Worm (Caenorhabditis elegans): Measurements from ENCODE around the gene R11.4.
"Not testable (repeated sequence)": the region's sequence is repeated elsewhere in the genome, so short reads cannot be mapped to it uniquely, and the experiment has no call there.

The R11.4 gene

DNA sequence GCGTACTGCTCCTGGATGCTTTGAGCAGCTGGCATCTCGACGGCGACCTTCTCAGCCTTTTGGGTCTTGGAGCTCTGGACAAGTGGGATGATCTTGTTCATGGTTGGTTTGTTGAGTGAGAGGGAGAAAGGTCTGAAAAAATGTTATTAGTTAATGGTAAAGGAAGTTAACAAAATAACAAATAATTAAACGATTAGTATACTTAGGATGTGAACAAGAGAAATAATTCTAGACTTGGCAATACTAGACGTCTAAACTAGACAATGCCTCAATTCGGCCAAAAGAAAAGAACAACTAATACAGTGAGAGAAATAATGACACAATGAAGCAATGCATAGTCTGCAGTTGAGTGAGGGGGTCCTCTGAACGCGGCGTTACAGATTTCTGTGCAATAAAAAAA lies at the start of gene R11.4:
TSS of gene R11.4 (minus strand) at position 101 of the 400 bp plus-strand sequence.
- TF ChIP-seq tra-4 (tag; optimal IDR thresholded peaks at IDR 0.05), result no peak
- no peak for TF ChIP-seq pes-1 (GFP tag; IDR thresholded peaks at IDR 0.05)
- TF ChIP-seq B0310.2 (tag; optimal IDR thresholded peaks at IDR 0.05), result no peak

DNA sequence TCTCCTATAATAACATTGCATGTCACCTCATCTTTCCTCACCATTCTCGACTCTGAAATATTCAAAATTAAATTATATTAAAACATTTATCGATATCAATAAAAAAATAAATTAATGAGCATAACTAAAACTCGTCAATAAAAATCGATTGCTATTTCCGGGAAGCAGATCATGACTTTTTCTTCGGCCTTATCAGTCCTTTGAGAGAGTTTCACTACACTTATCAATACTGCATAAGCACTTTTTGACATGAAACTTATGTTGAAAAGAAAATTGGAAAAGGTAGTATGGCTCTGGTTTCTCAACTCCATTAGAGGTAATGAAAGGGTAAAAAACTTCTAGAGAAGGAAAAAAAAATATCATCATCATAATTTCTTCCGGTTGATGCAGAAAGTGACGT lies 49.7 kb upstream of the R11.4 start:
- TF ChIP-seq ceh-36 (tag; optimal IDR thresholded peaks at IDR 0.05) (no peak), tbx-37 (GFP tag; conservative IDR thresholded peaks at IDR 0.05) (no peak), flt-1 (GFP tag; IDR thresholded peaks at IDR 0.05) (no peak), pes-1 (GFP tag; IDR thresholded peaks at IDR 0.05) (no peak), B0310.2 (tag; optimal IDR thresholded peaks at IDR 0.05) (no peak), F13C5.2 (tag; optimal IDR thresholded peaks at IDR 0.05) (no peak), hmg-4 (GFP tag; optimal IDR thresholded peaks at IDR 0.05) (no peak), sea-1 (GFP tag; conservative IDR thresholded peaks at IDR 0.05) (no peak), hmbx-1 (tag; optimal IDR thresholded peaks at IDR 0.05) (no peak), aly-1 (tag; optimal IDR thresholded peaks at IDR 0.05) (no peak), ceh-13 (GFP tag; optimal IDR thresholded peaks at IDR 0.05) (no peak), tra-4 (tag; optimal IDR thresholded peaks at IDR 0.05) (no peak), ama-1 (optimal IDR thresholded peaks at IDR 0.05) (no peak), ets-7 (tag; optimal IDR thresholded peaks at IDR 0.05) (no peak)

DNA sequence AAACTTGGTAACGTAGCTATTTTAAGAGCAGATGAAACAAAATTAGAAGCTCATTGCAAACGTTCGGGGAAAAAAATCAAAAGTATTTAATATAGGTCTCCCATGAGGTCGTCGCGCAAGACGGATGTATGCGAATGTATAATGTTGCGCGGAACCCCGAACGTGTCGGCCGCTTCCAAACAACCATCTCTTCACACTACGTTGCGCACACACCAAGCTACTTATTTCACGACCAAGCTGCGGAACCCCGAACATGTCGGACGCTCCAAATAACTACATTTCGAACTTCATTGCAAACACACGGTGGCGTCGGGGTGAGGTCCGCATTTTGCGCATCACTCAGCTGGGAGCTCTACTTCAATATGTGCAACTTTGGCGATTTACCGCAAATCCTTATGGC lies 48.1 kb upstream of the R11.4 start:
- no peak for TF ChIP-seq B0310.2 (tag; optimal IDR thresholded peaks at IDR 0.05)
- no peak for TF ChIP-seq F13C5.2 (tag; optimal IDR thresholded peaks at IDR 0.05)
- no peak for TF ChIP-seq sea-1 (GFP tag; conservative IDR thresholded peaks at IDR 0.05)
- no peak for TF ChIP-seq ceh-13 (GFP tag; optimal IDR thresholded peaks at IDR 0.05)
- TF ChIP-seq hmbx-1 (tag; optimal IDR thresholded peaks at IDR 0.05), result no peak
- no peak for TF ChIP-seq scrt-1 (GFP tag; IDR thresholded peaks at IDR 0.05)
- TF ChIP-seq pes-1 (GFP tag; IDR thresholded peaks at IDR 0.05), result no peak
- TF ChIP-seq tbx-11 (GFP tag; IDR thresholded peaks at IDR 0.05), result no peak
- no peak for TF ChIP-seq aly-1 (tag; optimal IDR thresholded peaks at IDR 0.05)
- no peak for TF ChIP-seq ceh-36 (tag; optimal IDR thresholded peaks at IDR 0.05)
- TF ChIP-seq tra-4 (tag; optimal IDR thresholded peaks at IDR 0.05), result no peak
- TF ChIP-seq hmg-4 (GFP tag; optimal IDR thresholded peaks at IDR 0.05), result no peak
- no peak for TF ChIP-seq hnd-1 (tag; optimal IDR thresholded peaks at IDR 0.05)
- TF ChIP-seq flt-1 (GFP tag; IDR thresholded peaks at IDR 0.05), result no peak

DNA sequence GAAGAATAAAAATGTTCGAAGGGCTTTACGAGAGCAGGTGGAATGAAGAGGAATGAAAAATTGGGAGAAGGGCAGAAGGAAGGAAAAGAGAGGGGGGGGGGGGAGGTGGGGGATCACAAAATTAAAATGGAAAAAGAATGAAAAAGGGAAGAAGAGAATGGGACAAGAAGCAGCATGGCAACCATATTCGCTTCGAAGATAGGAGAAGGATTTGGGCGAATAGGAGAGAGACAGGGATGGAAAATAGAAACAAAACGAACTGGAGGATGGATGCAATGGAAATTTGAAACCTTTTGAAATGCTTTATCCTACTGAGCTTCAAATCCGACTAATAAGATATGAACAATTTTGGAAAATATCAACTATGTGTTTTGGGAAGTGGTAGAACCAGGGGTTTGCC lies 40.3 kb upstream of the R11.4 start, which contains the start of gene W10G6.6:
TSS of gene W10G6.6 (minus strand) at position 101 of the 400 bp plus-strand sequence.
- no peak for TF ChIP-seq hnd-1 (tag; optimal IDR thresholded peaks at IDR 0.05)
- TF ChIP-seq hmg-4 (GFP tag; optimal IDR thresholded peaks at IDR 0.05), result no peak

DNA sequence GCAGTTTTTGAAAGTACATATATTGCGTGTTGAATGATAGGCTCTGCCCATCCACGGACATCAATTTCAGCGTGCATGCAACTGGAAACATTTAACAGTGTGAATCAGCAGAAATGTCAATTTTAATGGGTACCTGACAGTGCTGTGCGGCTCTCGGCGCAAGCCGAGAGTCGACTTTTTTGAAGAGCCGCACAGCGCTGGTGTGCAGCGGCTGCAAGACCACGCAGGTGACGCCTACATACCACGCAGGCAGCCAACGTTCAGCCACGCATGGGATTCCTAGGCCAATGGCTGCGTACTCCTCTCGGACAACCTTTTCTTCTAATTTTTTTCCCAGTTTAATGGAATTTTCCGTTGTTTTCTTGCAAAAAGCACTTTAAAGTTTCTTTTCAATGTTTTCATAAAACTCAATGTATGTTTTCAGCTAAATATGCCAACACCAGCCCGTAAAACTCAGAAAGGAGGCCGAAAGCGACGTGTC lies 34.4 kb upstream of the R11.4 start, which contains the start of gene W10G6.1:
TSS of gene W10G6.1 (plus strand) at position 431 of the 481 bp plus-strand sequence.
- TF ChIP-seq flt-1 (GFP tag; IDR thresholded peaks at IDR 0.05) (no peak), sea-1 (GFP tag; conservative IDR thresholded peaks at IDR 0.05) (no peak)

DNA sequence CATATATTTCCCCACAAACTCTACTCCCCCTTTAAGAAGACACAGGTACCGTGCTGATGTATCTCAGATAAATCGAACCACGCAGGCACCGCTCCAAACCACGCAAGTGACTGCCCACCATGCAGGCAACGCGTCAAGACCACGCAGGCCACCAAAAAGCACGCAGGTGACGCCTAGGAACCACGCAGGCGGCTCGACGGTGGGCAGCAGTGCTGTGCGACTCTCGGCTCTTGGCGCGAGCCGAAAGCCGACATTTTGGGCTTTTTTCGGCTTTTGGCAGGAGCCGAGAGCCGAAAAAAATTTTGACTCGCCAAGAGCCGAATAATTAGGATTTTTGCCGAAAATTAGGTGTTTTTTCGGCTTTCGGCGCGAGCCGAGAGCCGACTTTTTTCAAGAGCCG lies 32.7 kb upstream of the R11.4 start:
- TF ChIP-seq ceh-13 (GFP tag; optimal IDR thresholded peaks at IDR 0.05) (no peak), hmg-4 (GFP tag; optimal IDR thresholded peaks at IDR 0.05) (no peak), aly-1 (tag; optimal IDR thresholded peaks at IDR 0.05) (no peak), tbx-37 (GFP tag; conservative IDR thresholded peaks at IDR 0.05) (no peak), sea-1 (GFP tag; conservative IDR thresholded peaks at IDR 0.05) (no peak), hnd-1 (tag; optimal IDR thresholded peaks at IDR 0.05) (no peak), tra-4 (tag; optimal IDR thresholded peaks at IDR 0.05) (no peak), ceh-36 (tag; optimal IDR thresholded peaks at IDR 0.05) (no peak), flt-1 (GFP tag; IDR thresholded peaks at IDR 0.05) (no peak), hmbx-1 (tag; optimal IDR thresholded peaks at IDR 0.05) (no peak)

DNA sequence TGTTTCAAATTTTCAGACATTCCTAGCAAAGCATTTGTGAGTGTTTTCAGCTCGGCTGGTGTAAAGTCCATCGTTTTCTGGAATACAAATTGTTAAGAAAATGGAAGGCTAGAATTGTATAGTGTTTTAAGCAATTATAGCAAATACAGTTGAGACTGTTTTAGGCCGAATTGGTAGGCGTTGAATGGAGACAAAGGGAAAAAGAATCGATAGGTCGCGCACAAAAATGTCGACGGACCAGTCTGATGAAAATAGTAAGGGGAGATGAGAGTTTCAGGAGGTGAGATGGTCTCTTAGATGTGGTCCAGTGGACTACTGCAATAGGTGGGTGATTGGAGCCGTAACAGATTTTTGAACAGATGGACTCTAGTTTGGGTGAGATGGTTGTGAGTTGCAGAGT lies 30.2 kb upstream of the R11.4 start:
- TF ChIP-seq ets-7 (tag; optimal IDR thresholded peaks at IDR 0.05) (no peak), tbx-37 (GFP tag; conservative IDR thresholded peaks at IDR 0.05) (no peak), B0310.2 (tag; optimal IDR thresholded peaks at IDR 0.05) (no peak), sea-1 (GFP tag; conservative IDR thresholded peaks at IDR 0.05) (no peak)

DNA sequence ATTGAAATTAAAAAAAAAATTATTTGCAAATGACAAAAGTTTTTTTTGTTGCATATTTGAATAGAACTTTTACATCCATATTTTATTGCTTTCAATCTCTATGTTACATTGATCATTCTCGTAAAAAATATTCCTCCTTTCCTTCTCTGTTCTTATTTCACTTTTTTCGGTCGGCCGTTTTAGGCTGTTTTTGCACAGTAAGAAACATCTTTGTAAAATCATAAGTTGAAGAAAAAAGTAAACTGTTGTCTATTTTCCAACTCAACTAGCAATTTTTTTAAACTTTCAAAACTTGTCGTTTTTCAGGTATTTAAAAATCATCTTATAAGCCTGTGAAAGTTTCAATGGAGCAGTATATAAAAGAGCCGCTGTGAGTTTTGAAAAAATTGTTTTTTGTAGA lies 18.2 kb upstream of the R11.4 start, which contains the start of gene F23A7.5:
TSS of gene F23A7.5 (plus strand) at position 301 of the 400 bp plus-strand sequence.
- TF ChIP-seq F13C5.2 (tag; optimal IDR thresholded peaks at IDR 0.05) (no peak), ceh-36 (tag; optimal IDR thresholded peaks at IDR 0.05) (no peak), scrt-1 (GFP tag; IDR thresholded peaks at IDR 0.05) (no peak), hmbx-1 (tag; optimal IDR thresholded peaks at IDR 0.05) (no peak), tbx-11 (GFP tag; IDR thresholded peaks at IDR 0.05) (no peak), pes-1 (GFP tag; IDR thresholded peaks at IDR 0.05) (no peak), B0310.2 (tag; optimal IDR thresholded peaks at IDR 0.05) (no peak), hmg-4 (GFP tag; optimal IDR thresholded peaks at IDR 0.05) (no peak), hnd-1 (tag; optimal IDR thresholded peaks at IDR 0.05) (no peak), sea-1 (GFP tag; conservative IDR thresholded peaks at IDR 0.05) (no peak), ets-7 (tag; optimal IDR thresholded peaks at IDR 0.05) (no peak), flt-1 (GFP tag; IDR thresholded peaks at IDR 0.05) (no peak), ama-1 (optimal IDR thresholded peaks at IDR 0.05) (no peak), aly-1 (tag; optimal IDR thresholded peaks at IDR 0.05) (no peak), tra-4 (tag; optimal IDR thresholded peaks at IDR 0.05) (no peak), tbx-37 (GFP tag; conservative IDR thresholded peaks at IDR 0.05) (no peak), ceh-13 (GFP tag; optimal IDR thresholded peaks at IDR 0.05) (no peak)

DNA sequence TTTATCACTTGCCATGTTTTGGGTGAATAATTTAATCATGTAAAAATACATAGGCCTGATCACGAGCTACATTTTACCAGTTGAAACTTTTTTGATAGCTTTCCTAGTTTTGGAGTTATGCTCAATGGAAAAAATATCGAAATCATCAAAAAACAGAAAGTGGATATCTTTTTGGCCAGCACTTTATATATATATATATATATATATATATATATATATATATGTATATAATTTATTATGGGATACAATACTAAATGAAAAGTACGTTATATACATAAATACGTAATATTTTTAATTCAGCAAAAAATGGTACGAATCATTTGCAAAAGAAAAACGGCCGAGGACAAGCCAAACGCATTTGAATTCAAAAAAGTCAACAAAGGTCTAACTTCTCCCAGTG lies 9.3 kb upstream of the R11.4 start, which contains the start of gene F23A7.3:
TSS of gene F23A7.3 (plus strand) at position 301 of the 400 bp plus-strand sequence.
- not testable (repeated sequence) for TF ChIP-seq flt-1 (GFP tag; IDR thresholded peaks at IDR 0.05); hnd-1 (tag; optimal IDR thresholded peaks at IDR 0.05); aly-1 (tag; optimal IDR thresholded peaks at IDR 0.05)
